Fruit fly (Drosophila melanogaster): Measurements from ENCODE around the gene Srp14.

DNA sequence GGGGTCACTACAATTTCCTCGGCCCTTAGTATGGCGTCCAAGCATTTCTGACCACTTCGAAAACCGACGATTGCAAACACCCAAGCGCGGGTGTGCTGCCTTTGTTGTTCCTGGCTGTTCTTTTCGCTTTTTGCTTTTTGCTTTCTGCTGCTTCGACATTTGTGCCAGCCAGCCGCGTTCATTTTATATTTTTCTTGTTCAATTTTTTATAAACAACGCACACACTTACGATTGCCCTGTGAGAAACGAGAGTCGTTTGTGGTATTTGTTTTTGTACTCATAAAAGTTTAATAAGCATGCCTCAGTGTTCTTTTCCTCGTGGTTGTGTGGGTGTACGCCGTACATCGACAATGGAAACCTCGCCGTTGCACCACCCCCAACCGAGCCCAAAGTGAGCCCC, 32.2 kb upstream of the Srp14 start:
- TF ChIP-seq CG8478 (optimal IDR thresholded peaks at IDR 0.05) (no peak), CTCF (optimal IDR thresholded peaks at IDR 0.05) (no peak)

All from S2 (cell line).